Comparison of ENCODE assay signal across 1 fruit fly cellular context in genomic region chr2L:8461782-8462453, dm6.
TF ChIP-seq lines count a peak whose summit lies in the region.

No protein-coding gene starts in this region.

TF ChIP-seq in whole organism, embryonic, 481 proteins besides CTCF, POLR2A, EP300 and RAD21 (continued from another document):
- TF ChIP-seq lilli (GFP tag; optimal IDR thresholded peaks at IDR 0.05; lab: Kevin White, UChicago) (peak; percentile 39), slou (GFP tag; optimal IDR thresholded peaks at IDR 0.05; lab: Kevin White, UChicago) (no peak), ATbp (GFP tag; optimal IDR thresholded peaks at IDR 0.05; lab: Kevin White, UChicago) (peak; percentile 26), GATAe (GFP tag; conservative IDR thresholded peaks at IDR 0.05; lab: Robert Waterston, UW) (peak; percentile 61), CG9609 (GFP tag; optimal IDR thresholded peaks at IDR 0.05; lab: Kevin White, UChicago) (peak; percentile 31), nerfin-1 (tag; optimal IDR thresholded peaks at IDR 0.05; lab: Kevin White, UChicago) (peak; percentile 16), CG8944 (GFP tag; optimal IDR thresholded peaks at IDR 0.05; lab: Kevin White, UChicago) (no peak), CrebB (tag; optimal IDR thresholded peaks at IDR 0.05; lab: Kevin White, UChicago) (no peak), CG8089 (GFP tag; optimal IDR thresholded peaks at IDR 0.05; lab: Kevin White, UChicago) (no peak), D19B (GFP tag; optimal IDR thresholded peaks at IDR 0.05; lab: Kevin White, UChicago) (peak; percentile 11), crp (GFP tag; optimal IDR thresholded peaks at IDR 0.05; lab: Kevin White, UChicago) (no peak), trem (tag; optimal IDR thresholded peaks at IDR 0.05; lab: Kevin White, UChicago) (no peak), sc (optimal IDR thresholded peaks at IDR 0.05; lab: Kevin White, UChicago) (no peak), sc (GFP tag; optimal IDR thresholded peaks at IDR 0.05; lab: Kevin White, UChicago) (peak; percentile 28), kay (GFP tag; optimal IDR thresholded peaks at IDR 0.05; lab: Kevin White, UChicago) (peak; percentile 10), zf30C (GFP tag; optimal IDR thresholded peaks at IDR 0.05; lab: Kevin White, UChicago) (no peak), D (optimal IDR thresholded peaks at IDR 0.05; lab: Kevin White, UChicago) (no peak), D (GFP tag; optimal IDR thresholded peaks at IDR 0.05; lab: Kevin White, UChicago) (no peak), Hsf (GFP tag; optimal IDR thresholded peaks at IDR 0.05; lab: Kevin White, UChicago) (peak; percentile 11), Ssrp (tag; optimal IDR thresholded peaks at IDR 0.05; lab: Kevin White, UChicago) (no peak), Side (GFP tag; optimal IDR thresholded peaks at IDR 0.05; lab: Kevin White, UChicago) (peak; percentile 5), CG13424 (tag; optimal IDR thresholded peaks at IDR 0.05; lab: Kevin White, UChicago) (peak; percentile 21), Hr51 (GFP tag; optimal IDR thresholded peaks at IDR 0.05; lab: Kevin White, UChicago) (peak in 1 of 2 experiments; percentile 18), tgo (GFP tag; IDR thresholded peaks at IDR 0.05; lab: Robert Waterston, UW) (no peak), CG1529 (GFP tag; optimal IDR thresholded peaks at IDR 0.05; lab: Kevin White, UChicago) (no peak), Adf1 (GFP tag; IDR thresholded peaks at IDR 0.05; lab: Robert Waterston, UW) (peak; percentile 38; the same call in 1 of the 2 replicates), jumu (GFP tag; optimal IDR thresholded peaks at IDR 0.05; lab: Kevin White, UChicago) (no peak), Sry-δ (GFP tag; optimal IDR thresholded peaks at IDR 0.05; lab: Kevin White, UChicago) (peak; percentile 18), CG6791 (GFP tag; IDR thresholded peaks at IDR 0.05; lab: Robert Waterston, UW; ENCODE audit: partially characterized antibody) (no peak), pros (GFP tag; optimal IDR thresholded peaks at IDR 0.05; lab: Kevin White, UChicago) (no peak), gt (GFP tag; IDR thresholded peaks at IDR 0.05; lab: Robert Waterston, UW) (no peak), emc (GFP tag; optimal IDR thresholded peaks at IDR 0.05; lab: Kevin White, UChicago) (no peak), CG6689 (GFP tag; IDR thresholded peaks at IDR 0.05; lab: Robert Waterston, UW) (no peak), Fer1 (GFP tag; optimal IDR thresholded peaks at IDR 0.05; lab: Kevin White, UChicago) (peak; percentile 23), CG10543 (GFP tag; optimal IDR thresholded peaks at IDR 0.05; lab: Kevin White, UChicago) (peak; percentile 60), CG4730 (GFP tag; IDR thresholded peaks at IDR 0.05; lab: Robert Waterston, UW) (no peak), CG17359 (tag; optimal IDR thresholded peaks at IDR 0.05; lab: Kevin White, UChicago) (peak; percentile 11), mld (GFP tag; IDR thresholded peaks at IDR 0.05; lab: Robert Waterston, UW; ENCODE audit: partially characterized antibody) (no peak), Six4 (GFP tag; optimal IDR thresholded peaks at IDR 0.05; lab: Kevin White, UChicago) (no peak), rib (GFP tag; IDR thresholded peaks at IDR 0.05; lab: Robert Waterston, UW) (no peak), CG31224 (GFP tag; IDR thresholded peaks at IDR 0.05; lab: Robert Waterston, UW) (no peak), CG34376 (GFP tag; optimal IDR thresholded peaks at IDR 0.05; lab: Kevin White, UChicago) (peak; percentile 85), CoRest (tag; optimal IDR thresholded peaks at IDR 0.05; lab: Kevin White, UChicago) (peak; percentile 24), grn (GFP tag; optimal IDR thresholded peaks at IDR 0.05; lab: Kevin White, UChicago) (peak; percentile 76), CG10654 (GFP tag; optimal IDR thresholded peaks at IDR 0.05; lab: Kevin White, UChicago) (no peak), Hr78 (GFP tag; optimal IDR thresholded peaks at IDR 0.05; lab: Kevin White, UChicago) (peak in 1 of 2 experiments; percentile 82), dysf (GFP tag; IDR thresholded peaks at IDR 0.05; lab: Robert Waterston, UW) (peak; percentile 43; the same call in 1 of the 3 replicates), slbo (GFP tag; IDR thresholded peaks at IDR 0.05; lab: Robert Waterston, UW) (no peak), CG11456 (GFP tag; IDR thresholded peaks at IDR 0.05; lab: Robert Waterston, UW) (peak; percentile 33; the same call in 1 of the 3 replicates), zen (tag; optimal IDR thresholded peaks at IDR 0.05; lab: Kevin White, UChicago) (no peak), CG1603 (tag; optimal IDR thresholded peaks at IDR 0.05; lab: Kevin White, UChicago) (no peak), MTF-1 (GFP tag; optimal IDR thresholded peaks at IDR 0.05; lab: Kevin White, UChicago; ENCODE audit: borderline replicate concordance) (no peak), luna (GFP tag; optimal IDR thresholded peaks at IDR 0.05; lab: Kevin White, UChicago) (no peak), lab (GFP tag; optimal IDR thresholded peaks at IDR 0.05; lab: Kevin White, UChicago) (peak; percentile 71), NfI (GFP tag; optimal IDR thresholded peaks at IDR 0.05; lab: Kevin White, UChicago) (peak; percentile 8), sisA (GFP tag; IDR thresholded peaks at IDR 0.05; lab: Robert Waterston, UW) (no peak), CG1233 (GFP tag; optimal IDR thresholded peaks at IDR 0.05; lab: Kevin White, UChicago) (no peak), E2f2 (GFP tag; IDR thresholded peaks at IDR 0.05; lab: Robert Waterston, UW) (0 out of 2 replicates have a peak, but pooled peaks have one; percentile 13), amos (GFP tag; IDR thresholded peaks at IDR 0.05; lab: Robert Waterston, UW; ENCODE audit: partially characterized antibody) (no peak), zen2 (GFP tag; IDR thresholded peaks at IDR 0.05; lab: Robert Waterston, UW; ENCODE audit: partially characterized antibody) (no peak), fu2 (GFP tag; optimal IDR thresholded peaks at IDR 0.05; lab: Kevin White, UChicago) (no peak), CG14050 (GFP tag; IDR thresholded peaks at IDR 0.05; lab: Robert Waterston, UW) (no peak), B-H1 (GFP tag; IDR thresholded peaks at IDR 0.05; lab: Robert Waterston, UW) (no peak), C15 (GFP tag; IDR thresholded peaks at IDR 0.05; lab: Robert Waterston, UW) (no peak), bab2 (GFP tag; optimal IDR thresholded peaks at IDR 0.05; lab: Kevin White, UChicago) (peak; percentile 24), Blimp-1 (GFP tag; optimal IDR thresholded peaks at IDR 0.05; lab: Kevin White, UChicago) (peak; percentile 44), CG11504 (tag; optimal IDR thresholded peaks at IDR 0.05; lab: Kevin White, UChicago) (peak; percentile 45), CG18262 (tag; optimal IDR thresholded peaks at IDR 0.05; lab: Kevin White, UChicago) (peak; percentile 41), seq (GFP tag; IDR thresholded peaks at IDR 0.05; lab: Robert Waterston, UW) (no peak), wek (GFP tag; optimal IDR thresholded peaks at IDR 0.05; lab: Kevin White, UChicago) (no peak), sima (GFP tag; optimal IDR thresholded peaks at IDR 0.05; lab: Kevin White, UChicago) (no peak), phol (tag; optimal IDR thresholded peaks at IDR 0.05; lab: Kevin White, UChicago) (peak; percentile 42), CG10267 (tag; optimal IDR thresholded peaks at IDR 0.05; lab: Kevin White, UChicago) (peak; percentile 10), CG7839 (tag; optimal IDR thresholded peaks at IDR 0.05; lab: Kevin White, UChicago) (peak; percentile 47), CG5953 (GFP tag; IDR thresholded peaks at IDR 0.05; lab: Robert Waterston, UW) (no peak), pfk (GFP tag; optimal IDR thresholded peaks at IDR 0.05; lab: Kevin White, UChicago) (no peak), Hmr (GFP tag; optimal IDR thresholded peaks at IDR 0.05; lab: Kevin White, UChicago) (peak; percentile 49), otp (GFP tag; IDR thresholded peaks at IDR 0.05; lab: Robert Waterston, UW) (no peak), D19A (tag; optimal IDR thresholded peaks at IDR 0.05; lab: Kevin White, UChicago) (no peak), HLH3B (GFP tag; IDR thresholded peaks at IDR 0.05; lab: Robert Waterston, UW) (peak; percentile 24; the same call in 1 of the 2 replicates), Optix (GFP tag; IDR thresholded peaks at IDR 0.05; lab: Robert Waterston, UW) (no peak), CG15696 (tag; optimal IDR thresholded peaks at IDR 0.05; lab: Kevin White, UChicago) (peak; percentile 0), Meics (GFP tag; optimal IDR thresholded peaks at IDR 0.05; lab: Kevin White, UChicago) (peak; percentile 64), CG13894 (tag; optimal IDR thresholded peaks at IDR 0.05; lab: Kevin White, UChicago) (peak; percentile 13), Xrp1 (GFP tag; IDR thresholded peaks at IDR 0.05; lab: Robert Waterston, UW) (peak; percentile 44; the same call in 1 of the 2 replicates)
